Fruit fly (Drosophila melanogaster): ENCODE measurements around the gene Pdp1.

Pdp1 gene

DNA sequence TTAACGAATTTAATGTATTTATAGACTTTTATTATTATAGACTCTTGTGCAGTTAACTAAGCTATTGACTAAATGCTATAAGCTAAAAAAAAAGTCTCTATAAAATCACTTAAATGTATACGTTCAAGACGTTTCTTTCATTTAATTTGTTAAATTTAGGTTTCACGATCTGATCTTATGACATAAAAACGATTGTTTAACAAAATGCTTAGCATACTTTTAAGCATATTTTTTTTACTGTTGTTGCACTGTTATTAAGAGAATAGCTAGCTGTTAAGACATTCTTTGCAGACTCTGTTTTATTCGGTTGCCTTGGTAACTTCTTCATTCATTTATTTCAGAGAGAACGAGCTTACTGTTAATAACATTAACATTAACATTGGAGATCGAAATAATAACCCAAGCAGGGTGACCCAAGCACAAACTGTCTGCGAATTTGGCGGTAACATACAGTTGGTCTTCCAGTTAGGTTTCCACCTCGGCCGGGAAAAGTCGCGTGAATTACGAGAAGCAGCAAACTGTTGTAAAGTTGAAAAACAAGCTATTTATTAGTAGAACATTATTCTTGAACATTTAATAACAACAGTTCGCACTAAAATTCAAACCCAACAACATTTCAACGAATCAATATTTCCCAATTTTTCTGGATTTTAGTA lies 1.5 kb upstream of the Pdp1 start, which contains the start of gene CG32365 (continued):
- TF ChIP-seq toy (GFP tag; IDR thresholded peaks at IDR 0.05), result no peak
- no peak for TF ChIP-seq fru (optimal IDR thresholded peaks at IDR 0.05)
- no peak for TF ChIP-seq CG2129 (GFP tag; IDR thresholded peaks at IDR 0.05; ENCODE audit: partially characterized antibody)
- TF ChIP-seq Pdp1 (GFP tag; optimal IDR thresholded peaks at IDR 0.05), result peak in 1 of 2 experiments; percentile 47
- TF ChIP-seq trh (GFP tag; optimal IDR thresholded peaks at IDR 0.05), result no peak
- peak; percentile 1 for TF ChIP-seq CG4707 (GFP tag; optimal IDR thresholded peaks at IDR 0.05)
- no peak for TF ChIP-seq Doc2 (GFP tag; IDR thresholded peaks at IDR 0.05)
- TF ChIP-seq CG5953 (GFP tag; IDR thresholded peaks at IDR 0.05), result 0 out of 2 replicates have a peak, but pooled peaks have one; percentile 6
- TF ChIP-seq ro (GFP tag; IDR thresholded peaks at IDR 0.05), result no peak
- no peak for TF ChIP-seq Rx (GFP tag; IDR thresholded peaks at IDR 0.05)
- TF ChIP-seq chinmo (GFP tag; IDR thresholded peaks at IDR 0.05; ENCODE audit: partially characterized antibody), result peak; percentile 68; the same call in 1 of the 4 replicates
- peak; percentile 43 for TF ChIP-seq Meics (GFP tag; optimal IDR thresholded peaks at IDR 0.05)
- TF ChIP-seq CG9817 (tag; optimal IDR thresholded peaks at IDR 0.05), result no peak
- no peak for TF ChIP-seq sob (GFP tag; IDR thresholded peaks at IDR 0.05)
- TF ChIP-seq CG2889 (GFP tag; IDR thresholded peaks at IDR 0.05), result no peak
- TF ChIP-seq bsh (GFP tag; optimal IDR thresholded peaks at IDR 0.05), result no peak
- TF ChIP-seq Fer1 (GFP tag; optimal IDR thresholded peaks at IDR 0.05), result peak; percentile 44
- peak; percentile 99 for TF ChIP-seq CG6254 (GFP tag; optimal IDR thresholded peaks at IDR 0.05)
- no peak for TF ChIP-seq eyg (GFP tag; optimal IDR thresholded peaks at IDR 0.05)
- no peak for TF ChIP-seq CG17612 (GFP tag; IDR thresholded peaks at IDR 0.05)
- TF ChIP-seq CG3163 (GFP tag; optimal IDR thresholded peaks at IDR 0.05), result peak; percentile 1
- TF ChIP-seq NfI (GFP tag; optimal IDR thresholded peaks at IDR 0.05), result peak; percentile 23
- no peak for TF ChIP-seq wor (GFP tag; IDR thresholded peaks at IDR 0.05)
- TF ChIP-seq Bdp1 (GFP tag; optimal IDR thresholded peaks at IDR 0.05), result no peak
- TF ChIP-seq CG17328 (GFP tag; IDR thresholded peaks at IDR 0.05), result peak; percentile 9; the same call in 1 of the 2 replicates
- no peak for TF ChIP-seq CG12942 (GFP tag; optimal IDR thresholded peaks at IDR 0.05)
- TF ChIP-seq hkb (optimal IDR thresholded peaks at IDR 0.05), result no peak
- TF ChIP-seq hkb (GFP tag; IDR thresholded peaks at IDR 0.05), result peak; percentile 36; the same call in 1 of the 2 replicates
- peak; percentile 5 for TF ChIP-seq trem (tag; optimal IDR thresholded peaks at IDR 0.05)
- TF ChIP-seq CG9609 (GFP tag; optimal IDR thresholded peaks at IDR 0.05), result no peak
- TF ChIP-seq CG7963 (GFP tag; IDR thresholded peaks at IDR 0.05; ENCODE audit: partially characterized antibody), result no peak
- TF ChIP-seq gce (GFP tag; IDR thresholded peaks at IDR 0.05), result no peak
- TF ChIP-seq CG2678 (tag; optimal IDR thresholded peaks at IDR 0.05), result peak; percentile 32
- no peak for TF ChIP-seq CG16815 (GFP tag; optimal IDR thresholded peaks at IDR 0.05)
- TF ChIP-seq unpg (GFP tag; optimal IDR thresholded peaks at IDR 0.05), result peak; percentile 35
- TF ChIP-seq croc (GFP tag; conservative IDR thresholded peaks at IDR 0.05), result no peak
- no peak for TF ChIP-seq twi (tag; optimal IDR thresholded peaks at IDR 0.05)
- TF ChIP-seq Six4 (GFP tag; optimal IDR thresholded peaks at IDR 0.05), result no peak
- no peak for TF ChIP-seq Sox100B (GFP tag; optimal IDR thresholded peaks at IDR 0.05)
- TF ChIP-seq CG18262 (tag; optimal IDR thresholded peaks at IDR 0.05), result no peak
- peak; percentile 64; the same call in 1 of the 2 replicates for TF ChIP-seq bbx (GFP tag; IDR thresholded peaks at IDR 0.05; ENCODE audit: partially characterized antibody)
- TF ChIP-seq CG14050 (GFP tag; IDR thresholded peaks at IDR 0.05), result no peak
- no peak for TF ChIP-seq vnd (GFP tag; IDR thresholded peaks at IDR 0.05; ENCODE audit: partially characterized antibody)
- no peak for TF ChIP-seq NFAT (GFP tag; IDR thresholded peaks at IDR 0.05)
- TF ChIP-seq al (GFP tag; IDR thresholded peaks at IDR 0.05), result no peak
- peak; percentile 36 for TF ChIP-seq CG1603 (tag; optimal IDR thresholded peaks at IDR 0.05)
- peak; percentile 25 for TF ChIP-seq gfzf (GFP tag; optimal IDR thresholded peaks at IDR 0.05)
- no peak for TF ChIP-seq NC2β (GFP tag; optimal IDR thresholded peaks at IDR 0.05)
- peak; percentile 57; the same call in 1 of the 2 replicates for TF ChIP-seq CG32532 (GFP tag; IDR thresholded peaks at IDR 0.05)
- TF ChIP-seq yki (optimal IDR thresholded peaks at IDR 0.05), result no peak
- TF ChIP-seq CG4617 (GFP tag; optimal IDR thresholded peaks at IDR 0.05; ENCODE audit: borderline replicate concordance), result no peak
